Worm (Caenorhabditis elegans) whole organism, mixed stage, embryonic: ENCODE measurements around the gene srsx-16.

ENCODE experiments used
- M03D4.4 ChIP-seq: sonication (generic microtip); optimal IDR thresholded peaks from 2 replicates; lab custom pipeline; 2017; ENCODE audit warnings: mild to moderate bottlenecking, missing genetic modification characterization, missing compliant biosample characterization
- bed-3 ChIP-seq: fragments of 200-800 bp; sonication (Bioruptor generic); optimal IDR thresholded peaks from 3 replicates; lab custom pipeline; 2018; ENCODE audit warnings: mild to moderate bottlenecking, missing genetic modification characterization, moderate library complexity, missing compliant biosample characterization
- blmp-1 ChIP-seq: fragments of 150-350 bp; optimal IDR thresholded peaks from 2 replicates; lab custom pipeline; 2014; ENCODE audit warnings: missing biosample characterization, missing genetic modification characterization
- ceh-43 ChIP-seq: fragments of 200-800 bp; sonication (Bioruptor generic); optimal IDR thresholded peaks from 2 replicates; lab custom pipeline; 2018; ENCODE audit warnings: mild to moderate bottlenecking, missing genetic modification characterization, moderate library complexity, missing compliant biosample characterization
- ceh-83 ChIP-seq: fragments of 200-800 bp; sonication (Bioruptor generic); optimal IDR thresholded peaks from 2 replicates; lab custom pipeline; 2018; ENCODE audit warnings: mild to moderate bottlenecking, missing genetic modification characterization, missing compliant biosample characterization
- ces-1 ChIP-seq: fragments of 150-350 bp; optimal IDR thresholded peaks from 2 replicates; lab custom pipeline; 2014; ENCODE audit warnings: missing biosample characterization, missing genetic modification reagents, missing genetic modification characterization
- elt-1 ChIP-seq: sonication (generic microtip); optimal IDR thresholded peaks from 2 replicates; lab custom pipeline; 2017; ENCODE audit warnings: missing genetic modification characterization, mild to moderate bottlenecking, missing compliant biosample characterization, antibody characterized with exemption, moderate library complexity, borderline replicate concordance; ENCODE audit not compliant: insufficient read depth
- elt-3 ChIP-seq: fragments of 150-350 bp; optimal IDR thresholded peaks from 2 replicates; lab custom pipeline; 2014; ENCODE audit warnings: missing biosample characterization, missing genetic modification characterization
- flh-1 ChIP-seq: fragments of 200-800 bp; sonication (Bioruptor generic); optimal IDR thresholded peaks from 2 replicates; lab custom pipeline; 2018; ENCODE audit warnings: mild to moderate bottlenecking, missing genetic modification characterization, moderate library complexity, missing compliant biosample characterization
- ham-2 ChIP-seq: fragments of 200-800 bp; sonication (Bioruptor generic); optimal IDR thresholded peaks from 2 replicates; lab custom pipeline; 2018; ENCODE audit warnings: mild to moderate bottlenecking, missing genetic modification characterization, missing compliant biosample characterization
- hlh-1 ChIP-seq: fragments of 150-350 bp; optimal IDR thresholded peaks from 2 replicates; lab custom pipeline; 2014; ENCODE audit warnings: missing biosample characterization, missing genetic modification reagents, missing genetic modification characterization
- lin-13 ChIP-seq: fragments of 150-350 bp; optimal IDR thresholded peaks from 2 replicates; lab custom pipeline; 2014; ENCODE audit warnings: missing biosample characterization, missing genetic modification characterization
- lsy-2 ChIP-seq: fragments of 150-350 bp; optimal IDR thresholded peaks from 2 replicates; lab custom pipeline; 2014; ENCODE audit warnings: missing biosample characterization, missing genetic modification characterization
- mab-5 ChIP-seq: fragments of 150-350 bp; optimal IDR thresholded peaks from 2 replicates; lab custom pipeline; 2014; ENCODE audit warnings: missing biosample characterization, missing genetic modification characterization
- mep-1 ChIP-seq: fragments of 150-350 bp; optimal IDR thresholded peaks from 2 replicates; lab custom pipeline; 2017; ENCODE audit warnings: missing biosample characterization, missing genetic modification reagents, missing genetic modification characterization, inconsistent platforms
- nhr-12 ChIP-seq: fragments of 150-350 bp; optimal IDR thresholded peaks from 2 replicates; lab custom pipeline; 2014; ENCODE audit warnings: missing biosample characterization, missing genetic modification characterization
- nhr-237 ChIP-seq: fragments of 150-350 bp; optimal IDR thresholded peaks from 2 replicates; lab custom pipeline; 2014; ENCODE audit warnings: missing biosample characterization, missing genetic modification characterization
- nhr-28 ChIP-seq: fragments of 150-350 bp; optimal IDR thresholded peaks from 2 replicates; lab custom pipeline; 2014; ENCODE audit warnings: missing biosample characterization, missing genetic modification characterization
- nhr-76 ChIP-seq: sonication (generic microtip); optimal IDR thresholded peaks from 2 replicates; lab custom pipeline; 2017; ENCODE audit warnings: missing biosample characterization, missing genetic modification characterization
- pha-4 ChIP-seq: fragments of 150-350 bp; optimal IDR thresholded peaks from 2 replicates; lab custom pipeline; 2018; ENCODE audit warnings: missing biosample characterization, missing genetic modification reagents, missing genetic modification characterization
- snpc-4 ChIP-seq: fragments of 150-350 bp; optimal IDR thresholded peaks from 2 replicates; lab custom pipeline; 2014; ENCODE audit warnings: missing biosample characterization, missing genetic modification characterization
- sptf-1 ChIP-seq: sonication (generic microtip); optimal IDR thresholded peaks from 2 replicates; lab custom pipeline; 2017; ENCODE audit warnings: mild to moderate bottlenecking, missing genetic modification characterization, moderate library complexity, missing compliant biosample characterization
- tbx-8 ChIP-seq: fragments of 200-800 bp; sonication (Bioruptor generic); optimal IDR thresholded peaks from 2 replicates; lab custom pipeline; 2018; ENCODE audit warnings: mild to moderate bottlenecking, missing genetic modification characterization, moderate library complexity, missing compliant biosample characterization
- unc-120 ChIP-seq: sonication (generic microtip); optimal IDR thresholded peaks from 2 replicates; lab custom pipeline; 2017; ENCODE audit warnings: missing genetic modification characterization, missing compliant biosample characterization; ENCODE audit not compliant: poor library complexity, severe bottlenecking
- unc-39 ChIP-seq: fragments of 150-350 bp; optimal IDR thresholded peaks from 2 replicates; lab custom pipeline; 2014; ENCODE audit warnings: missing biosample characterization, missing genetic modification characterization
- unc-62 ChIP-seq: fragments of 150-350 bp; optimal IDR thresholded peaks from 2 replicates; lab custom pipeline; 2014; ENCODE audit warnings: missing biosample characterization, missing genetic modification reagents, missing genetic modification characterization
- ztf-11 ChIP-seq: fragments of 150-350 bp; optimal IDR thresholded peaks from 2 replicates; lab custom pipeline; 2014; ENCODE audit warnings: missing biosample characterization, missing genetic modification characterization

Gene srsx-16

ce11 chrIV:5655966-5656389, 36.4 kb upstream of the srsx-16 start:
- no peak for TF ChIP-seq sptf-1 (tag; lab: Kevin White, UChicago)
- no peak for TF ChIP-seq unc-120 (tag; lab: Kevin White, UChicago)
- TF ChIP-seq elt-3 (tag; lab: Kevin White, UChicago): peak; percentile 16
- no peak for TF ChIP-seq hlh-1 (tag; lab: Kevin White, UChicago)
- TF ChIP-seq nhr-28 (tag; lab: Kevin White, UChicago): peak; percentile 67
- TF ChIP-seq mep-1 (tag; lab: Kevin White, UChicago): no peak
- no peak for TF ChIP-seq snpc-4 (tag; lab: Kevin White, UChicago)
- peak; percentile 86 for TF ChIP-seq nhr-237 (tag; lab: Kevin White, UChicago)
- TF ChIP-seq nhr-12: no peak
- TF ChIP-seq ceh-43: no peak
- no peak for TF ChIP-seq lin-13 (tag; lab: Kevin White, UChicago)
- peak; percentile 47 for TF ChIP-seq unc-62 (GFP tag; lab: Kevin White, UChicago)
- TF ChIP-seq elt-1 (tag; lab: Kevin White, UChicago): no peak
- no peak for TF ChIP-seq tbx-8 (GFP tag; lab: Kevin White, UChicago)
- TF ChIP-seq lsy-2 (tag; lab: Kevin White, UChicago): no peak
- TF ChIP-seq bed-3 (GFP tag; lab: Kevin White, UChicago): no peak
- no peak for TF ChIP-seq ham-2 (GFP tag; lab: Kevin White, UChicago)
- TF ChIP-seq pha-4 (tag; lab: Kevin White, UChicago): no peak
- no peak for TF ChIP-seq ces-1 (GFP tag; lab: Kevin White, UChicago)

ce11 chrIV:5654693-5655092, 35.1 kb upstream of the srsx-16 start:
- no peak for TF ChIP-seq lin-13 (tag; lab: Kevin White, UChicago)
- no peak for TF ChIP-seq M03D4.4 (tag; lab: Kevin White, UChicago)
- no peak for TF ChIP-seq nhr-76 (tag; lab: Kevin White, UChicago)
- no peak for TF ChIP-seq tbx-8 (GFP tag; lab: Kevin White, UChicago)
- no peak for TF ChIP-seq ztf-11 (tag; lab: Kevin White, UChicago)
- TF ChIP-seq bed-3 (GFP tag; lab: Kevin White, UChicago): no peak
- no peak for TF ChIP-seq mab-5 (tag; lab: Kevin White, UChicago)
- TF ChIP-seq flh-1 (GFP tag; lab: Kevin White, UChicago): no peak
- TF ChIP-seq nhr-28 (tag; lab: Kevin White, UChicago): no peak
- TF ChIP-seq ces-1 (GFP tag; lab: Kevin White, UChicago): no peak
- TF ChIP-seq elt-3 (tag; lab: Kevin White, UChicago): no peak
- TF ChIP-seq unc-39 (tag; lab: Kevin White, UChicago): no peak
- no peak for TF ChIP-seq mep-1 (tag; lab: Kevin White, UChicago)
- no peak for TF ChIP-seq unc-62 (GFP tag; lab: Kevin White, UChicago)
- TF ChIP-seq ham-2 (GFP tag; lab: Kevin White, UChicago): no peak
- no peak for TF ChIP-seq ceh-43

- no peak for TF ChIP-seq ceh-43
- TF ChIP-seq ceh-83: no peak
- no peak for TF ChIP-seq blmp-1 (tag; lab: Kevin White, UChicago)
- TF ChIP-seq elt-1 (tag; lab: Kevin White, UChicago): no peak
- TF ChIP-seq bed-3 (GFP tag; lab: Kevin White, UChicago): no peak
- TF ChIP-seq mep-1 (tag; lab: Kevin White, UChicago): no peak
Observed at ce11 chrIV:5654203-5654602, 34.7 kb upstream of the srsx-16 start.

- TF ChIP-seq ham-2 (GFP tag; lab: Kevin White, UChicago): no peak
- TF ChIP-seq snpc-4 (tag; lab: Kevin White, UChicago): no peak
Observed at ce11 chrIV:5653649-5654048, 34.1 kb upstream of the srsx-16 start, which contains the start of gene clec-178. Gene clec-178, plus strand, starts transcription at chrIV:5653949.

ce11 chrIV:5652811-5653483, 33.4 kb upstream of the srsx-16 start:
- TF ChIP-seq sptf-1 (tag; lab: Kevin White, UChicago): peak; percentile 22
- no peak for TF ChIP-seq M03D4.4 (tag; lab: Kevin White, UChicago)
- TF ChIP-seq snpc-4 (tag; lab: Kevin White, UChicago): no peak
